Worm (Caenorhabditis elegans) whole organism, young adult: Measurements from ENCODE around the gene clc-26.

Source experiments
- D2030.7 ChIP-seq: fragments of 200-800 bp; sonication (Bioruptor generic); IDR thresholded peaks from 2 replicates; pipeline ENCODE4 v1.3.6; 2022; ENCODE audit warnings: missing genetic modification reagents, missing genetic modification characterization, missing compliant biosample characterization
- ZK185.1 ChIP-seq: sonication (generic microtip); optimal IDR thresholded peaks from 2 replicates; lab custom pipeline; 2016; ENCODE audit warnings: mild to moderate bottlenecking, missing genetic modification characterization, missing compliant biosample characterization; ENCODE audit not compliant: poor library complexity, severe bottlenecking
- hmg-20 ChIP-seq: fragments of 200-800 bp; sonication (Bioruptor generic); IDR thresholded peaks from 2 replicates; pipeline ENCODE4 v1.3.6; 2022; ENCODE audit warnings: missing genetic modification reagents, missing genetic modification characterization, missing compliant biosample characterization
- lsy-27 ChIP-seq: sonication (generic microtip); optimal IDR thresholded peaks from 2 replicates; lab custom pipeline; 2017; ENCODE audit warnings: missing genetic modification characterization, mild to moderate bottlenecking, missing compliant biosample characterization, antibody characterized with exemption, missing genotype, borderline replicate concordance; ENCODE audit not compliant: insufficient read depth
- pha-4 ChIP-seq: fragments of 150-350 bp; sonication (generic microtip); optimal IDR thresholded peaks from 2 replicates; lab custom pipeline; 2014; ENCODE audit warnings: missing biosample characterization, missing genetic modification reagents, missing genetic modification characterization

DNA sequence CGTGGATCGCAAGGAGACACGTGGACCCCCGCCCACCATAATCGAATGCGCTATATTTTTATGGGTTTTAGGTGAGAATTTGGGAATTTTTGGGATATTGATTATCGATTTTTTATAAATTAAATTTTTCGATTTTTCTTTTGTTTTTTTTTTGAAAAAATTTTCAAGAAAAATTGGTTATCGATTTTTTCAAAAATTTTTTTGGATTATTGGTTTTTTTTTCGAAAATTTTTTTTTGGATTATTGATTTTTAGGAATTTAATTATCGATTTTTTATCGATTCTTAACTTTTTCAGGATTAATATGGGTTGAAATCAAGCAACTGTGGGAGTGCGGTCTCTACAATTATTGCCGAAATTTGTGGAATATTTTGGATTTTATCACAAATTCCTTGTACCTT, 34.3 kb downstream of the clc-26 start:
- TF ChIP-seq hmg-20 (GFP tag; lab: Robert Waterston, UW): no peak
- no peak for TF ChIP-seq ZK185.1 (tag; lab: Kevin White, UChicago)
- TF ChIP-seq lsy-27 (tag; lab: Kevin White, UChicago): no peak
- no peak for TF ChIP-seq D2030.7 (GFP tag; lab: Robert Waterston, UW)
- TF ChIP-seq pha-4: no peak
